Fruit fly (Drosophila melanogaster) whole organism, adult: ENCODE measurements around the gene Eaf6.

Source experiments
- CG11617 ChIP-seq: fragments of 200-800 bp; sonication (Bioruptor generic); optimal IDR thresholded peaks from 2 replicates; lab custom pipeline; 2017; ENCODE audit warnings: mild to moderate bottlenecking, missing biosample characterization, missing genetic modification reagents, missing genetic modification characterization
- CG1620 ChIP-seq: fragments of 200-800 bp; sonication (Bioruptor generic); optimal IDR thresholded peaks from 2 replicates; lab custom pipeline; 2016; ENCODE audit warnings: missing biosample characterization, missing genetic modification characterization
- CG5204 ChIP-seq: fragments of 200-800 bp; sonication (Bioruptor generic); optimal IDR thresholded peaks from 2 replicates; lab custom pipeline; 2016; ENCODE audit warnings: missing biosample characterization, missing genetic modification characterization
- Hr96 ChIP-seq: fragments of 200-800 bp; sonication (Bioruptor generic); optimal IDR thresholded peaks from 2 replicates; lab custom pipeline; 2016; ENCODE audit warnings: missing biosample characterization, missing genetic modification characterization
- cic ChIP-seq: fragments of 200-800 bp; sonication (Bioruptor generic); optimal IDR thresholded peaks from 2 replicates; lab custom pipeline; 2017; ENCODE audit warnings: missing biosample characterization, mild to moderate bottlenecking, missing genetic modification characterization, moderate library complexity
- toe ChIP-seq: fragments of 200-800 bp; sonication (Bioruptor generic); optimal IDR thresholded peaks from 2 replicates; lab custom pipeline; 2016; ENCODE audit warnings: missing biosample characterization, missing genetic modification characterization

DNA sequence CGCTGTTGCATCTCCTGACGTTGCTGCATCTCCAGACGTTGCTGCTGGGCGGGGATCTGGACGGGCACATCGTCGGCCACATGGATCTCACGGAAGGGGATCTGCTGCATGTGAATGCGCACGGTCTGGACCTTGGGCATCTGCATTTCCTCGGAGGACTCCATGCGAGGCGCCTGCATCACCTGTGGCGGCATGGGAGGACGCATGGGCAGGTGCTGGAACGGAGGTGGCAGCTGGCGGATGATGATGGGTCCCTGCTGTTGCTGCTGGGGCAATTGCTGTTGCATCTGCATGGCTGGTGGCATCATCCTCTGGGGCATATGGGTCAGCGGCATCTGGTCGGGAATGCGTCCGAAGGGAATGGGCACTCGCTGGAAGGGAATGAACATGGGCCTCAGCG is 39.7 kb downstream of the Eaf6 start:
- TF ChIP-seq CG11617 (GFP tag; lab: Kevin White, UChicago) (no peak), CG1620 (GFP tag; lab: Kevin White, UChicago) (no peak), CG5204 (GFP tag; lab: Kevin White, UChicago) (no peak), toe (GFP tag; lab: Kevin White, UChicago) (no peak), cic (GFP tag; lab: Kevin White, UChicago) (no peak), Hr96 (GFP tag; lab: Kevin White, UChicago) (no peak)
